Worm (Caenorhabditis elegans): ENCODE results near the gene sra-28.

Gene sra-28

DNA sequence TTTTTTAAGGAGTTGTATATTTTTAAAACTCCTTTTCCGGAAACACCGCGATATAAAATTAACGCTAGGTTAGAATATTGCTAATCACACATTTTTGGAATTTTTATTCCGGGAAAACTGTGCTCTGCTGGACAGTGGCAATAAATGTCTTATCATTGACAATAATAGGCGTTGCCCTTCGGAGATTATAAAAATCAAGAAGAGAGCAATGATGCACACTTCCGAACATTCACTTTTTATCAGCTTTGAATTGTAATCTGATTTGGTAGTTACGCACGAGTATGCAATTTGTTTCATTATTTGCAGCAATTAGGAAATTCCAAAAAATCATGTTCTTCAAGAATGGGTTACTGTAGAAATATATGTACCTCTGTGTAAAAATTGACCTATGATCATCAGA is 42.6 kb upstream of the sra-28 start:
- TF ChIP-seq nhr-76 (tag; optimal IDR thresholded peaks at IDR 0.05) = no peak
- no peak for TF ChIP-seq mab-5 (tag; optimal IDR thresholded peaks at IDR 0.05)
- TF ChIP-seq blmp-1 (tag; optimal IDR thresholded peaks at IDR 0.05) = no peak
- no peak for TF ChIP-seq ceh-83 (GFP tag; optimal IDR thresholded peaks at IDR 0.05)
- TF ChIP-seq cnd-1 (tag; optimal IDR thresholded peaks at IDR 0.05) = no peak
- no peak for TF ChIP-seq pha-4 (tag; optimal IDR thresholded peaks at IDR 0.05)
- no peak for TF ChIP-seq unc-120 (tag; optimal IDR thresholded peaks at IDR 0.05; ENCODE audit: poor library complexity, severe bottlenecking)
- no peak for TF ChIP-seq unc-62 (GFP tag; optimal IDR thresholded peaks at IDR 0.05)
- TF ChIP-seq lsy-2 (tag; optimal IDR thresholded peaks at IDR 0.05) = no peak
- no peak for TF ChIP-seq elt-3 (tag; optimal IDR thresholded peaks at IDR 0.05)
- TF ChIP-seq mls-2 (tag; optimal IDR thresholded peaks at IDR 0.05) = no peak
- TF ChIP-seq tbx-8 (GFP tag; optimal IDR thresholded peaks at IDR 0.05) = no peak
- TF ChIP-seq unc-39 (tag; optimal IDR thresholded peaks at IDR 0.05) = no peak
- TF ChIP-seq nhr-2 (tag; optimal IDR thresholded peaks at IDR 0.05) = no peak
- no peak for TF ChIP-seq ceh-43 (GFP tag; optimal IDR thresholded peaks at IDR 0.05)

DNA sequence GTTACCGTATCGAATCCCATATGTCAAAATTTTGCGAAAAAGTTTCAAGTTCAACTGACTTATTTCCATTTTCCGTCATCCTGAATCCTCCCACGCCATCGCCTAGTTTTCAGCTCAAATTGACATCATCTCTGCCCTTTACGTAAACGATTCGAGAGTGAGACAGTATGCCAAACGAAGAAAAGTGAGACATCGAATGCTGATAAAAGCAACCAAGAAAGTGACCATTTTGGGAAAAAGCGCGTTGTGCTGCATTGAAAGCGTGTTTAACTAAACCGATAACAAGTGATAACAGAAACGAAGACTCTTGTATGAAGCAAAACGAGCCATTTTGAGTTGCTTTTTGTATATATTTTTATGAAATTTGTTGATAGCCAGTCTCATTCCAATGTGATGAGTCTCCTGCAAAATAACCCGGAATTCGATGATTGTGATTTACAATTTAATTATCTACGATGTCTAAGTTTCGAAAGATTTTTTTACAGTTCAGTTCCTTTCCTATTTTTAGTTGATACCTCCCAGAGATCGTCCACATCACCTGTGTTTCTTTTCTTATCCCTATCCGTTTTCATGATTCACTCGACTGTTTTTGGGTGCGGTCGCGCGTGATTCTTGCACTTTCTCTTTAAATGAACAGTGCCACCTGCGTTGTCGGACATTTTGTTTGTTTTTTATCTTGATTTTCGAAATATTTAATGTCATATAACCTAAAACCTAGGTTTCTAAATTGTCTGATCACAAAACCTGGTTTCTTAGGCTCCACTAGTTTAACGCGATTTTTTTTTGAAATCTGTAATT is 41.9 kb upstream of the sra-28 start:
- TF ChIP-seq ceh-39 (tag; optimal IDR thresholded peaks at IDR 0.05) = no peak

DNA sequence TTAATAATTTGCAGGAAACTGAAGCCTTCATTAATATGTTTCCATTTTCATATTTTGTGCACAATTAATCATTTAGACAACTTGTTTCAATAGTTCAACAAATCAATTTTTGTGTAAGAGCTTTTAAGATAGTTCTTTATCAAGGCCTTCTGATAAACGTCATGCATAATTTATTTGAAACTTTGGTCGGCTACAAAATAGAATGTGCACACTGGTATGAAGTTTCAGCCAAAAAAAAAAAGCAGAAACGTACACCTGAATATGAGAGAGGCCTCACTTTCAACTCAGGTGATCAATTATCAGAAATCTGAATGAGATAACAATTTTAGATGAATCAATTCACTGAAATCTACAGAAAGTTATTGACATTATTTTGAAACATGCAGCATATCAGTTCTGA is 40.9 kb upstream of the sra-28 start:
- TF ChIP-seq M03D4.4 (tag; optimal IDR thresholded peaks at IDR 0.05) (no peak), sem-2 (GFP tag; optimal IDR thresholded peaks at IDR 0.05) (no peak), lin-32 (GFP tag; optimal IDR thresholded peaks at IDR 0.05) (no peak), snpc-4 (tag; optimal IDR thresholded peaks at IDR 0.05) (no peak), pha-4 (tag; optimal IDR thresholded peaks at IDR 0.05) (no peak), ceh-43 (GFP tag; optimal IDR thresholded peaks at IDR 0.05) (no peak), mab-5 (tag; optimal IDR thresholded peaks at IDR 0.05) (no peak)

DNA sequence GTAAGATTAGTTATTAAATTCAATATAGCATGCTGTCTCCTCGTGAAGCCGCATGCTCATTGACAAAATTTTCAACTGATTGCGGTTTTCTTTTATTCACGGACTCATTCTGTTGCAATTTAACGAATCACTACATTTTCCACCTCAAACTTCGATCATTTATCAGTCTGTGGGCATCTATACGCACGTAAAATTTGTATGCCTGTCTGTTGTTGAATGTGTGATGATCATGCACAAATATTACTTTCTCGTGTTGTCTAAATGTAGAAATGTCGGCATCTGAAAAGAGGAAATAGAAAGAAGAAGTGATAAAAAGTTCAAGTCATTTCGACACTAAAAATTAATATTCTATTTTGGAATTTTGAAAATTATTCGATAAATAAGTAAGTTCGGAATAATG is 39.0 kb upstream of the sra-28 start:
- TF ChIP-seq zip-8 (tag; optimal IDR thresholded peaks at IDR 0.05) (no peak), pha-4 (tag; optimal IDR thresholded peaks at IDR 0.05) (no peak), ceh-39 (tag; optimal IDR thresholded peaks at IDR 0.05) (no peak), hlh-1 (tag; optimal IDR thresholded peaks at IDR 0.05) (no peak), mab-5 (tag; optimal IDR thresholded peaks at IDR 0.05) (no peak), unc-120 (tag; optimal IDR thresholded peaks at IDR 0.05; ENCODE audit: poor library complexity, severe bottlenecking) (no peak), tbx-8 (GFP tag; optimal IDR thresholded peaks at IDR 0.05) (no peak), ces-1 (GFP tag; optimal IDR thresholded peaks at IDR 0.05) (no peak), ham-2 (GFP tag; optimal IDR thresholded peaks at IDR 0.05) (no peak), mls-2 (tag; optimal IDR thresholded peaks at IDR 0.05) (no peak), nhr-237 (tag; optimal IDR thresholded peaks at IDR 0.05) (no peak), ceh-43 (GFP tag; optimal IDR thresholded peaks at IDR 0.05) (no peak), M03D4.4 (tag; optimal IDR thresholded peaks at IDR 0.05) (no peak)

DNA sequence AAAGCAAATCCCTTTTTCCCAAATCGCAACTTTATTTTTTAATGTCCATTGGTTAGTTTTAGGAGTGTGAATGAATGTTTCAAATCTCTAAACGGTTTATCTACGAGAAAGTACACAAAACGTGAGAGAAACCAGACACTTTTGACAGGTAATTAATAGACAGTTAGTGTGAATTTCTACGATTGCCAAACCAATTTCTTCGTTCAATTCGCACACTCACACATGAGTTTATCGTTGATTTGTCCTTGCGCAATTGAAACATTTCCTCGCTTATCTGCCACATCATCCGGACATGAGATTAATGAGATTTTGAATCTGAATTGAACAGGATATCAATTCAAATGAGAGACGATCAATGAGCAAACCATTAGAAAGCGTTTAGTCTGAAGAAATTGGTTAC is 36.7 kb upstream of the sra-28 start:
- TF ChIP-seq elt-1 (tag; optimal IDR thresholded peaks at IDR 0.05; ENCODE audit: borderline replicate concordance, insufficient read depth) (peak; percentile 4), ces-1 (GFP tag; optimal IDR thresholded peaks at IDR 0.05) (no peak), lsy-2 (tag; optimal IDR thresholded peaks at IDR 0.05) (no peak), sptf-1 (tag; optimal IDR thresholded peaks at IDR 0.05) (no peak), nhr-28 (tag; optimal IDR thresholded peaks at IDR 0.05) (no peak), elt-3 (tag; optimal IDR thresholded peaks at IDR 0.05) (no peak)

DNA sequence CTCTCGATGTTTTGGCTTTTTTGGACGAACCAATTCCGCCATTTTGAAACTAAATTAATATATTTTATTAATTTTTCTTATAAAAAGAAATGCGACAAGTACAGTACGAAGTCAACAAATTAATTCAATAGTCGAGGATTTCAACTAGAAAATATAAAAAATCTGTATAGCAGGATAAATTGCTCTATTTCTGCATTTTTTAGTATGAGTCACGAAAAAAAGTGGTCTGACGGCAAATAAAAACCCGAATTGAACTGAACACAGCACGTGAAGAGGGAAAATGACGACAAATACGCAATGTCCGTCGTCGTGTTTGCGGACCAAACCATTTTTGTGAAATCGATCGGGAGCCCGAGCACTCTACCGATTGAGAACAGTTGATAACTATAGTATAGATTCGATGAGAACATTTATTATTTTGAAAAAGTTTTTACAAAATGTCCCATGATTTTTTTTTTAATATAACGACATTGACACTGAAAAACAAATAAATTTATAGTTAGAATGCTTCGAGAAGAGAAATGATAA is 35.8 kb upstream of the sra-28 start, which contains the start of gene epg-5:
Gene epg-5 (minus strand): TSS at position 51 of the 528 bp plus-strand sequence.
- TF ChIP-seq nhr-28 (tag; optimal IDR thresholded peaks at IDR 0.05) (no peak), unc-120 (tag; optimal IDR thresholded peaks at IDR 0.05; ENCODE audit: poor library complexity, severe bottlenecking) (peak; percentile 67)
